Worm (Caenorhabditis elegans): ENCODE measurements around the gene T07G12.3.

T07G12.3 gene

DNA sequence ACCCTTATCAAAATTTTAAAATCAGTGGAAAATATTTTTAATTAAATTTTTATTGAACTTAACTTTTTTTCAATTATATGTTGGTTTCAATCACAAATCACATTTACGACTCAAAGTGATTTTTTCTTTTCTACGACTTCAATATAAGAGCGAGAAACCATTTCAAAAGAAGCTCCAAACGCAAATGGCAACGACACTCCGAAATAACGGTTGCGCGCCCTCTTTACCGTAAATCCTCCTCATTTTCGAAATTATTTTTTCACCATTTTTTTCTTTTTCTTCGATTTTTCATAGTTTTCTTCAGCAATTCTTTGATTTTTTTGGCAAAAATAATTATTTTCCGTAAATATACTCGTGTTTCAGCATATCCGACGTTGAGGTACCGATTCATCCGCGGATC lies 19.3 kb downstream of the T07G12.3 start:
- peak; percentile 80 for TF ChIP-seq attf-3 (GFP tag; conservative IDR thresholded peaks at IDR 0.05)

DNA sequence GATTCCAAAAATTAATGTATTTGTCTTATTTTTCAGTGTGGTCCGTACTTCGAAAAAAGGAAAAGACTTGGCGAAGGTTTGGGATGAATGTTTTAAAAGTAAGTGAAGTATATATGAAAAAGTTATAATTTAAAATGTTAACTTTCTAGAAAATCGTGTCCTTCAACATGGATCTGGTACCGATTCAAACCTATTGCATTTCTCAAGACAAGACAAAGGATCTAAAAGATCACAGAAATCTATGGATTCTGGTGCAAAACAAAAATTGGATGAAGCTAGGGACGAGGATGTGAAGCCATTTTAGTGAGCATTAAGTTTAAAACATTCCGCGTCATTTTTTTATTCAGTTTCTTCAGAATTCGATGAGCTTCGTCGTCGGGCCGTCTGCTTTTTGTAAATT lies 21.2 kb downstream of the T07G12.3 start, which contains the start of gene zim-2:
TSS of gene zim-2 (plus strand) at position 301 of the 400 bp plus-strand sequence.
- TF ChIP-seq pbrm-1 (GFP tag; IDR thresholded peaks at IDR 0.05) = no peak
- no peak for TF ChIP-seq B0019.2 (GFP tag; conservative IDR thresholded peaks at IDR 0.05)
- no peak for TF ChIP-seq dpl-1 (GFP tag; optimal IDR thresholded peaks at IDR 0.05)
- TF ChIP-seq madf-8 (GFP tag; conservative IDR thresholded peaks at IDR 0.05) = no peak
- no peak for TF ChIP-seq ztf-26 (tag; optimal IDR thresholded peaks at IDR 0.05)
- TF ChIP-seq nfyb-1 (GFP tag; IDR thresholded peaks at IDR 0.05) = no peak
- no peak for TF ChIP-seq attf-6 (GFP tag; IDR thresholded peaks at IDR 0.05)
- no peak for TF ChIP-seq attf-5 (GFP tag; optimal IDR thresholded peaks at IDR 0.05)
- TF ChIP-seq let-607 (tag; optimal IDR thresholded peaks at IDR 0.05) = no peak
- no peak for TF ChIP-seq dox-1 (GFP tag; IDR thresholded peaks at IDR 0.05)
- TF ChIP-seq nhr-179 (tag; optimal IDR thresholded peaks at IDR 0.05) = no peak
- no peak for TF ChIP-seq F57A8.1 (GFP tag; optimal IDR thresholded peaks at IDR 0.05)
- no peak for TF ChIP-seq F52B5.7 (tag; optimal IDR thresholded peaks at IDR 0.05)
- TF ChIP-seq nhr-27 (tag; optimal IDR thresholded peaks at IDR 0.05) = no peak
- no peak for TF ChIP-seq ztf-25 (GFP tag; IDR thresholded peaks at IDR 0.05)
- TF ChIP-seq nfya-1 (tag; optimal IDR thresholded peaks at IDR 0.05; ENCODE audit: borderline replicate concordance, insufficient read depth) = no peak
- TF ChIP-seq egl-18 (GFP tag; IDR thresholded peaks at IDR 0.05) = no peak
- no peak for TF ChIP-seq ama-1 (optimal IDR thresholded peaks at IDR 0.05)
- no peak for TF ChIP-seq ama-1 (GFP tag; optimal IDR thresholded peaks at IDR 0.05)
- no peak for TF ChIP-seq dpff-1 (tag; optimal IDR thresholded peaks at IDR 0.05)
- TF ChIP-seq ekl-4 (GFP tag; IDR thresholded peaks at IDR 0.05) = no peak

DNA sequence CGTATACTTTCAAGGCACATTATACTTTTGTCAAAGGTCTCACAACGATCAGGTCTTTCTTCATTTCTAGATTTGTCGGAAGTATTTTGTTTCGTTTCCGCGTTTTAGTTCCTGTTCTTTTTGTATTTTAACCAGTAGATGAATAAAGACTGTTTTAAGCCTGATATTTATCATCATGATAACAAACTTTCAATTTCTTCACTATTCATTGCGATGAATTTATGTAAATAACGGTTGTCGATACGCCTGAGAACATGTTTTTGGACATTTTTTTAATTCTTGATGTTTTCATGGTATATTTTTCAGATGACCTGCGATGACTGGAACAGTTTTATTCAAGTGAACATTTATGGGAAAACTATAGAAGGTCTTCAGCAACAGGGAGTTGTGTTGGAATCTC lies 24.7 kb downstream of the T07G12.3 start, which contains the start of gene zim-3:
TSS of gene zim-3 (plus strand) at position 301 of the 400 bp plus-strand sequence.
- TF ChIP-seq F33H1.4 (GFP tag; IDR thresholded peaks at IDR 0.05) (peak; percentile 23; the same call in 1 of the 2 replicates), lin-40 (tag; optimal IDR thresholded peaks at IDR 0.05) (no peak), lsl-1 (GFP tag; optimal IDR thresholded peaks at IDR 0.05) (peak; percentile 60), hsf-1 (GFP tag; IDR thresholded peaks at IDR 0.05) (0 out of 2 replicates have a peak, but pooled peaks have one; percentile 9)

DNA sequence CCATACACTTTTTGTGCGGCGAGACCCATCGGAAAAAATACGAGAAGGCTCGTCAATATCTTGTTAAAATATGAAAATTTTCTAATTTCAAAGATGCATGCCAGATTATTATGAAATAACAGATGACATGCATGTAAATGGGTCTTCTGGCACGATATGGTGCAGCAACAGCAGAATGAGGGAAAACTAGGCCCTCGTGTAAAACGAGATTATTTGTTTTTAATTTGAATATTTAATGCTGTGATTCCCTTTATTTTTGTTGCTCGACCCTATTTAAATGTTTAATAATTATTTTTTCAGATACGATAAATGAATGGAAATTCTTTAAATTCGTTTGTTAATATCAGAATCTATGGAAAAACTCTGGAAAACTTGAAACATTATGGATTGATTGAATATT lies 27.9 kb downstream of the T07G12.3 start, which contains the start of gene him-8:
TSS of gene him-8 (plus strand) at position 301 of the 400 bp plus-strand sequence.
- TF ChIP-seq mxl-1 (tag; optimal IDR thresholded peaks at IDR 0.05) = no peak
- TF ChIP-seq K12H6.12 (tag; optimal IDR thresholded peaks at IDR 0.05) = no peak
- no peak for TF ChIP-seq ama-1 (optimal IDR thresholded peaks at IDR 0.05)
- TF ChIP-seq ama-1 (GFP tag; optimal IDR thresholded peaks at IDR 0.05) = no peak
- no peak for TF ChIP-seq mcd-1 (GFP tag; IDR thresholded peaks at IDR 0.05)
- no peak for TF ChIP-seq F55B11.4 (tag; optimal IDR thresholded peaks at IDR 0.05; ENCODE audit: borderline replicate concordance, insufficient read depth)
- no peak for TF ChIP-seq madf-3 (GFP tag; IDR thresholded peaks at IDR 0.05)
- TF ChIP-seq F23B12.7 (tag; optimal IDR thresholded peaks at IDR 0.05; ENCODE audit: insufficient read depth) = no peak
- TF ChIP-seq madf-10 (tag; optimal IDR thresholded peaks at IDR 0.05) = no peak
- TF ChIP-seq F22D6.2 (tag; optimal IDR thresholded peaks at IDR 0.05) = no peak
- TF ChIP-seq atf-7 (tag; optimal IDR thresholded peaks at IDR 0.05) = no peak
- TF ChIP-seq zim-3 (tag; optimal IDR thresholded peaks at IDR 0.05) = no peak

All from whole organism, young adult.